Comparison of ENCODE assay signal across 1 fruit fly cellular context in genomic region chr3R:30004648-30005047, dm6.
TF ChIP-seq lines count a peak whose summit lies in the region.

Gene Nlp, plus strand, starts transcription at chr3R:30004785.
Gene Nph, minus strand, starts transcription at chr3R:30004861.

TF ChIP-seq in whole organism, embryonic, 481 proteins besides CTCF, POLR2A, EP300 and RAD21 (continued from another document and continues in another):
- TF ChIP-seq abd-A (tag; optimal IDR thresholded peaks at IDR 0.05; lab: Kevin White, UChicago) (no peak), hbn (GFP tag; IDR thresholded peaks at IDR 0.05; lab: Robert Waterston, UW; ENCODE audit: partially characterized antibody) (peak; percentile 88), sc (optimal IDR thresholded peaks at IDR 0.05; lab: Kevin White, UChicago) (no peak), sc (GFP tag; optimal IDR thresholded peaks at IDR 0.05; lab: Kevin White, UChicago) (no peak), sens-2 (GFP tag; IDR thresholded peaks at IDR 0.05; lab: Robert Waterston, UW) (no peak), CG11695 (GFP tag; IDR thresholded peaks at IDR 0.05; lab: Robert Waterston, UW) (no peak), cad (GFP tag; optimal IDR thresholded peaks at IDR 0.05; lab: Kevin White, UChicago) (no peak), bcd (GFP tag; optimal IDR thresholded peaks at IDR 0.05; lab: Kevin White, UChicago) (no peak), lab (GFP tag; optimal IDR thresholded peaks at IDR 0.05; lab: Kevin White, UChicago) (no peak), pzg (GFP tag; optimal IDR thresholded peaks at IDR 0.05; lab: Kevin White, UChicago) (peak; percentile 77), Eip74EF (GFP tag; optimal IDR thresholded peaks at IDR 0.05; lab: Kevin White, UChicago) (no peak), scrt (GFP tag; optimal IDR thresholded peaks at IDR 0.05; lab: Kevin White, UChicago) (peak; percentile 75), CG13775 (GFP tag; optimal IDR thresholded peaks at IDR 0.05; lab: Kevin White, UChicago) (no peak), Fer2 (tag; optimal IDR thresholded peaks at IDR 0.05; lab: Kevin White, UChicago) (no peak), Hmr (GFP tag; optimal IDR thresholded peaks at IDR 0.05; lab: Kevin White, UChicago) (no peak), lbe (GFP tag; optimal IDR thresholded peaks at IDR 0.05; lab: Kevin White, UChicago) (no peak), CG16779 (GFP tag; IDR thresholded peaks at IDR 0.05; lab: Robert Waterston, UW) (no peak), Fer1 (GFP tag; optimal IDR thresholded peaks at IDR 0.05; lab: Kevin White, UChicago) (peak; percentile 52), inv (GFP tag; IDR thresholded peaks at IDR 0.05; lab: Robert Waterston, UW; ENCODE audit: partially characterized antibody) (peak; percentile 70), bigmax (GFP tag; optimal IDR thresholded peaks at IDR 0.05; lab: Kevin White, UChicago) (no peak), trem (tag; optimal IDR thresholded peaks at IDR 0.05; lab: Kevin White, UChicago) (peak; percentile 90), CG6654 (GFP tag; optimal IDR thresholded peaks at IDR 0.05; lab: Kevin White, UChicago) (no peak), Spps (tag; optimal IDR thresholded peaks at IDR 0.05; lab: Kevin White, UChicago) (peak; percentile 7), nau (GFP tag; optimal IDR thresholded peaks at IDR 0.05; lab: Kevin White, UChicago) (no peak), CG11696 (GFP tag; IDR thresholded peaks at IDR 0.05; lab: Robert Waterston, UW) (no peak), CG8478 (optimal IDR thresholded peaks at IDR 0.05; lab: Kevin White, UChicago) (no peak), CG4730 (GFP tag; IDR thresholded peaks at IDR 0.05; lab: Robert Waterston, UW) (no peak), CG4404 (GFP tag; IDR thresholded peaks at IDR 0.05; lab: Robert Waterston, UW) (no peak), Taf1 (GFP tag; IDR thresholded peaks at IDR 0.05; lab: Robert Waterston, UW) (no peak), NK7.1 (GFP tag; optimal IDR thresholded peaks at IDR 0.05; lab: Kevin White, UChicago) (no peak), CG13296 (GFP tag; optimal IDR thresholded peaks at IDR 0.05; lab: Kevin White, UChicago) (no peak), klu (GFP tag; IDR thresholded peaks at IDR 0.05; lab: Robert Waterston, UW) (no peak), ftz-f1 (GFP tag; optimal IDR thresholded peaks at IDR 0.05; lab: Kevin White, UChicago) (no peak), Mad (GFP tag; optimal IDR thresholded peaks at IDR 0.05; lab: Kevin White, UChicago) (peak; percentile 41), CG13287 (GFP tag; IDR thresholded peaks at IDR 0.05; lab: Robert Waterston, UW; ENCODE audit: partially characterized antibody) (peak; percentile 95), CG4820 (GFP tag; optimal IDR thresholded peaks at IDR 0.05; lab: Kevin White, UChicago) (no peak), Dref (GFP tag; IDR thresholded peaks at IDR 0.05; lab: Robert Waterston, UW) (peak; percentile 71), Rx (GFP tag; IDR thresholded peaks at IDR 0.05; lab: Robert Waterston, UW) (no peak), Meics (GFP tag; optimal IDR thresholded peaks at IDR 0.05; lab: Kevin White, UChicago) (peak; percentile 74), CG3838 (GFP tag; optimal IDR thresholded peaks at IDR 0.05; lab: Kevin White, UChicago) (peak; percentile 10), CG6689 (GFP tag; IDR thresholded peaks at IDR 0.05; lab: Robert Waterston, UW) (no peak), maf-S (GFP tag; optimal IDR thresholded peaks at IDR 0.05; lab: Kevin White, UChicago) (no peak), CG15601 (tag; optimal IDR thresholded peaks at IDR 0.05; lab: Kevin White, UChicago) (peak; percentile 5), odd (GFP tag; optimal IDR thresholded peaks at IDR 0.05; lab: Kevin White, UChicago) (no peak), CG7987 (GFP tag; optimal IDR thresholded peaks at IDR 0.05; lab: Kevin White, UChicago) (no peak), shn (GFP tag; optimal IDR thresholded peaks at IDR 0.05; lab: Kevin White, UChicago) (no peak), HmgD (GFP tag; optimal IDR thresholded peaks at IDR 0.05; lab: Kevin White, UChicago) (no peak), Opbp (GFP tag; IDR thresholded peaks at IDR 0.05; lab: Robert Waterston, UW; ENCODE audit: partially characterized antibody) (peak; percentile 76), zfh2 (GFP tag; optimal IDR thresholded peaks at IDR 0.05; lab: Kevin White, UChicago) (no peak), stc (GFP tag; IDR thresholded peaks at IDR 0.05; lab: Robert Waterston, UW) (no peak), tin (GFP tag; optimal IDR thresholded peaks at IDR 0.05; lab: Kevin White, UChicago) (peak; percentile 43), fd64A (GFP tag; optimal IDR thresholded peaks at IDR 0.05; lab: Kevin White, UChicago) (no peak), CG4360 (GFP tag; IDR thresholded peaks at IDR 0.05; lab: Robert Waterston, UW) (no peak), toy (GFP tag; IDR thresholded peaks at IDR 0.05; lab: Robert Waterston, UW) (no peak), dpn (GFP tag; optimal IDR thresholded peaks at IDR 0.05; lab: Kevin White, UChicago) (peak; percentile 36 to 41), BtbVII (GFP tag; optimal IDR thresholded peaks at IDR 0.05; lab: Kevin White, UChicago) (no peak), kni (GFP tag; optimal IDR thresholded peaks at IDR 0.05; lab: Kevin White, UChicago) (no peak), CG11723 (GFP tag; optimal IDR thresholded peaks at IDR 0.05; lab: Kevin White, UChicago) (no peak), prd (optimal IDR thresholded peaks at IDR 0.05; lab: Kevin White, UChicago) (no peak), prd (GFP tag; IDR thresholded peaks at IDR 0.05; lab: Robert Waterston, UW) (no peak), CG17328 (GFP tag; IDR thresholded peaks at IDR 0.05; lab: Robert Waterston, UW) (no peak), Nf-YA (GFP tag; IDR thresholded peaks at IDR 0.05; lab: Robert Waterston, UW) (no peak), D19B (GFP tag; optimal IDR thresholded peaks at IDR 0.05; lab: Kevin White, UChicago) (no peak), jigr1 (GFP tag; IDR thresholded peaks at IDR 0.05; lab: Robert Waterston, UW) (no peak), CG18599 (GFP tag; optimal IDR thresholded peaks at IDR 0.05; lab: Kevin White, UChicago) (no peak), CG42726 (GFP tag; IDR thresholded peaks at IDR 0.05; lab: Robert Waterston, UW; ENCODE audit: partially characterized antibody) (no peak), CG4282 (GFP tag; optimal IDR thresholded peaks at IDR 0.05; lab: Kevin White, UChicago) (no peak), CG18764 (GFP tag; optimal IDR thresholded peaks at IDR 0.05; lab: Kevin White, UChicago) (peak; percentile 10), CG31441 (GFP tag; IDR thresholded peaks at IDR 0.05; lab: Robert Waterston, UW) (no peak), ab (GFP tag; optimal IDR thresholded peaks at IDR 0.05; lab: Kevin White, UChicago) (no peak), BEAF-32 (GFP tag; optimal IDR thresholded peaks at IDR 0.05; lab: Kevin White, UChicago) (peak; percentile 86), p53 (GFP tag; optimal IDR thresholded peaks at IDR 0.05; lab: Kevin White, UChicago) (no peak), CG6813 (GFP tag; optimal IDR thresholded peaks at IDR 0.05; lab: Kevin White, UChicago) (no peak), Kr (GFP tag; optimal IDR thresholded peaks at IDR 0.05; lab: Kevin White, UChicago) (no peak), sima (GFP tag; optimal IDR thresholded peaks at IDR 0.05; lab: Kevin White, UChicago) (no peak), eve (GFP tag; optimal IDR thresholded peaks at IDR 0.05; lab: Kevin White, UChicago) (no peak), dmrt99B (tag; optimal IDR thresholded peaks at IDR 0.05; lab: Kevin White, UChicago) (no peak), gcm2 (GFP tag; optimal IDR thresholded peaks at IDR 0.05; lab: Kevin White, UChicago) (no peak), CG17612 (GFP tag; IDR thresholded peaks at IDR 0.05; lab: Robert Waterston, UW) (no peak), pan (optimal IDR thresholded peaks at IDR 0.05; lab: Kevin White, UChicago) (no peak), pan (GFP tag; optimal IDR thresholded peaks at IDR 0.05 in 1 of 2, IDR thresholded peaks at IDR 0.05 in 1 of 2) (no peak), B-H1 (GFP tag; IDR thresholded peaks at IDR 0.05; lab: Robert Waterston, UW) (no peak), seq (GFP tag; IDR thresholded peaks at IDR 0.05; lab: Robert Waterston, UW) (no peak), chif (GFP tag; optimal IDR thresholded peaks at IDR 0.05; lab: Kevin White, UChicago) (no peak), CG2889 (GFP tag; IDR thresholded peaks at IDR 0.05; lab: Robert Waterston, UW) (no peak), HLHmδ (GFP tag; optimal IDR thresholded peaks at IDR 0.05; lab: Kevin White, UChicago) (no peak), CG12744 (GFP tag; optimal IDR thresholded peaks at IDR 0.05; lab: Kevin White, UChicago) (no peak), Atf6 (GFP tag; IDR thresholded peaks at IDR 0.05; lab: Robert Waterston, UW) (no peak), CG10565 (GFP tag; optimal IDR thresholded peaks at IDR 0.05; lab: Kevin White, UChicago) (no peak), CG30431 (GFP tag; optimal IDR thresholded peaks at IDR 0.05; lab: Kevin White, UChicago) (no peak), CG6175 (GFP tag; IDR thresholded peaks at IDR 0.05; lab: Robert Waterston, UW) (no peak), CG18476 (GFP tag; optimal IDR thresholded peaks at IDR 0.05; lab: Kevin White, UChicago) (peak; percentile 32), unc-4 (GFP tag; IDR thresholded peaks at IDR 0.05; lab: Robert Waterston, UW; ENCODE audit: partially characterized antibody) (peak; percentile 90), CG2202 (tag; optimal IDR thresholded peaks at IDR 0.05; lab: Kevin White, UChicago) (no peak), CG14710 (tag; optimal IDR thresholded peaks at IDR 0.05; lab: Kevin White, UChicago) (peak; percentile 67), CG16813 (GFP tag; IDR thresholded peaks at IDR 0.05; lab: Robert Waterston, UW; ENCODE audit: partially characterized antibody) (peak; percentile 86), Antp (GFP tag; optimal IDR thresholded peaks at IDR 0.05; lab: Kevin White, UChicago) (no peak), CG31365 (tag; optimal IDR thresholded peaks at IDR 0.05; lab: Kevin White, UChicago) (no peak), CG14860 (GFP tag; IDR thresholded peaks at IDR 0.05; lab: Robert Waterston, UW; ENCODE audit: partially characterized antibody) (peak; percentile 81), Ravus (GFP tag; IDR thresholded peaks at IDR 0.05; lab: Robert Waterston, UW) (no peak), h (optimal IDR thresholded peaks at IDR 0.05; lab: Kevin White, UChicago) (no peak), Dek (tag; optimal IDR thresholded peaks at IDR 0.05; lab: Kevin White, UChicago) (no peak), phol (tag; optimal IDR thresholded peaks at IDR 0.05; lab: Kevin White, UChicago) (peak; percentile 92), esg (GFP tag; conservative IDR thresholded peaks at IDR 0.05; lab: Robert Waterston, UW) (no peak), CG18011 (GFP tag; optimal IDR thresholded peaks at IDR 0.05; lab: Kevin White, UChicago) (peak; percentile 30), Jarid2 (GFP tag; optimal IDR thresholded peaks at IDR 0.05; lab: Kevin White, UChicago) (no peak), CG15514 (GFP tag; optimal IDR thresholded peaks at IDR 0.05; lab: Kevin White, UChicago) (peak; percentile 85), CG17359 (tag; optimal IDR thresholded peaks at IDR 0.05; lab: Kevin White, UChicago) (peak; percentile 0), knrl (GFP tag; IDR thresholded peaks at IDR 0.05; lab: Robert Waterston, UW; ENCODE audit: partially characterized antibody) (peak; percentile 88), Atf-2 (GFP tag; optimal IDR thresholded peaks at IDR 0.05; lab: Kevin White, UChicago) (no peak), Trl (optimal IDR thresholded peaks at IDR 0.05; lab: Kevin White, UChicago) (no peak), Trl (GFP tag; optimal IDR thresholded peaks at IDR 0.05; lab: Kevin White, UChicago) (peak; percentile 0), CG13123 (GFP tag; optimal IDR thresholded peaks at IDR 0.05; lab: Kevin White, UChicago) (no peak), amos (GFP tag; IDR thresholded peaks at IDR 0.05; lab: Robert Waterston, UW; ENCODE audit: partially characterized antibody) (peak; percentile 76), az2 (GFP tag; optimal IDR thresholded peaks at IDR 0.05; lab: Kevin White, UChicago) (no peak), Adf1 (GFP tag; IDR thresholded peaks at IDR 0.05; lab: Robert Waterston, UW) (0 out of 2 replicates have a peak, but pooled peaks have one; percentile 7), CG18619 (GFP tag; optimal IDR thresholded peaks at IDR 0.05; lab: Kevin White, UChicago) (no peak), kay (GFP tag; optimal IDR thresholded peaks at IDR 0.05; lab: Kevin White, UChicago) (no peak), NFAT (GFP tag; IDR thresholded peaks at IDR 0.05; lab: Robert Waterston, UW) (no peak), br (optimal IDR thresholded peaks at IDR 0.05; lab: Kevin White, UChicago) (no peak), CG12104 (GFP tag; optimal IDR thresholded peaks at IDR 0.05; lab: Kevin White, UChicago) (no peak), CG1024 (GFP tag; IDR thresholded peaks at IDR 0.05; lab: Robert Waterston, UW) (no peak), sr (GFP tag; IDR thresholded peaks at IDR 0.05; lab: Robert Waterston, UW) (no peak), Atf3 (GFP tag; optimal IDR thresholded peaks at IDR 0.05; lab: Kevin White, UChicago) (no peak), Fer3 (tag; optimal IDR thresholded peaks at IDR 0.05; lab: Kevin White, UChicago) (no peak), her (GFP tag; optimal IDR thresholded peaks at IDR 0.05; lab: Kevin White, UChicago) (no peak), Dad (GFP tag; optimal IDR thresholded peaks at IDR 0.05; lab: Kevin White, UChicago) (no peak), CG10366 (GFP tag; IDR thresholded peaks at IDR 0.05; lab: Robert Waterston, UW) (no peak), PHDP (tag; optimal IDR thresholded peaks at IDR 0.05; lab: Kevin White, UChicago) (no peak), CG5953 (GFP tag; IDR thresholded peaks at IDR 0.05; lab: Robert Waterston, UW) (no peak), Nf-YC (tag; optimal IDR thresholded peaks at IDR 0.05; lab: Kevin White, UChicago) (peak; percentile 39), Rfx (GFP tag; IDR thresholded peaks at IDR 0.05; lab: Robert Waterston, UW) (peak; percentile 48; the same call in 1 of the 2 replicates), CG12391 (tag; optimal IDR thresholded peaks at IDR 0.05; lab: Kevin White, UChicago) (peak; percentile 42), pnt (GFP tag; optimal IDR thresholded peaks at IDR 0.05; lab: Kevin White, UChicago) (no peak), CG15479 (GFP tag; optimal IDR thresholded peaks at IDR 0.05; lab: Kevin White, UChicago) (no peak), tup (GFP tag; optimal IDR thresholded peaks at IDR 0.05; lab: Kevin White, UChicago) (no peak), sisA (GFP tag; IDR thresholded peaks at IDR 0.05; lab: Robert Waterston, UW) (no peak), Lim3 (GFP tag; IDR thresholded peaks at IDR 0.05; lab: Robert Waterston, UW) (no peak), MESR4 (GFP tag; optimal IDR thresholded peaks at IDR 0.05; lab: Kevin White, UChicago) (peak; percentile 29)
